Worm (Caenorhabditis elegans): ENCODE measurements around the gene Y44F5A.1.

Gene Y44F5A.1

ce11 chrIII:4280215-4281173 is 33.0 kb upstream of the Y44F5A.1 start, which contains the start of gene sup-26 (continued):
- TF ChIP-seq lir-3 (tag; optimal IDR thresholded peaks at IDR 0.05), result no peak
- no peak for TF ChIP-seq lin-15B (tag; optimal IDR thresholded peaks at IDR 0.05)
- no peak for TF ChIP-seq zfp-3 (GFP tag; conservative IDR thresholded peaks at IDR 0.05)
- no peak for TF ChIP-seq snpc-1.2 (GFP tag; IDR thresholded peaks at IDR 0.05)
- no peak for TF ChIP-seq ZK337.2 (GFP tag; IDR thresholded peaks at IDR 0.05)
- TF ChIP-seq lsy-2 (tag; optimal IDR thresholded peaks at IDR 0.05), result peak in 1 of 2 experiments; percentile 61
- no peak for TF ChIP-seq vab-7 (GFP tag; IDR thresholded peaks at IDR 0.05)
- TF ChIP-seq lim-7 (GFP tag; IDR thresholded peaks at IDR 0.05), result no peak
- TF ChIP-seq pqm-1 (tag; optimal IDR thresholded peaks at IDR 0.05), result no peak
- TF ChIP-seq tra-1 (GFP tag; IDR thresholded peaks at IDR 0.05), result no peak
- TF ChIP-seq egl-43 (GFP tag; IDR thresholded peaks at IDR 0.05), result no peak
- TF ChIP-seq jun-1 (tag; optimal IDR thresholded peaks at IDR 0.05), result no peak
- no peak for TF ChIP-seq daf-12 (tag; optimal IDR thresholded peaks at IDR 0.05)
- no peak for TF ChIP-seq nhr-77 (tag; optimal IDR thresholded peaks at IDR 0.05)
- no peak for TF ChIP-seq F26F4.8 (GFP tag; conservative IDR thresholded peaks at IDR 0.05)
- TF ChIP-seq aly-2 (tag; optimal IDR thresholded peaks at IDR 0.05), result no peak
- peak; percentile 47 for TF ChIP-seq hlh-30 (tag; optimal IDR thresholded peaks at IDR 0.05; ENCODE audit: insufficient read depth)
- TF ChIP-seq D1046.2 (GFP tag; IDR thresholded peaks at IDR 0.05), result no peak
- no peak for TF ChIP-seq fos-1 (tag; optimal IDR thresholded peaks at IDR 0.05)
- TF ChIP-seq duxl-1 (tag; optimal IDR thresholded peaks at IDR 0.05; ENCODE audit: poor library complexity), result no peak
- no peak for TF ChIP-seq ceh-82 (tag; optimal IDR thresholded peaks at IDR 0.05)
- no peak for TF ChIP-seq nhr-41 (GFP tag; IDR thresholded peaks at IDR 0.05)
- TF ChIP-seq F10B5.3 (tag; optimal IDR thresholded peaks at IDR 0.05), result peak; percentile 29
- TF ChIP-seq Y105C5A.15 (GFP tag; IDR thresholded peaks at IDR 0.05), result no peak
- no peak for TF ChIP-seq nhr-237 (tag; optimal IDR thresholded peaks at IDR 0.05)
- no peak for TF ChIP-seq nhr-42 (GFP tag; IDR thresholded peaks at IDR 0.05)
- peak; percentile 32 for TF ChIP-seq rbr-2 (tag; optimal IDR thresholded peaks at IDR 0.05)
- TF ChIP-seq lin-13 (GFP tag; optimal IDR thresholded peaks at IDR 0.05), result no peak
- TF ChIP-seq spr-1 (tag; optimal IDR thresholded peaks at IDR 0.05), result no peak
- no peak for TF ChIP-seq daf-16 (GFP tag; optimal IDR thresholded peaks at IDR 0.05)
- no peak for TF ChIP-seq daf-16 (tag; optimal IDR thresholded peaks at IDR 0.05)
- TF ChIP-seq mep-1 (tag; optimal IDR thresholded peaks at IDR 0.05), result no peak
- no peak for TF ChIP-seq lin-39 (tag; optimal IDR thresholded peaks at IDR 0.05)
- peak; percentile 15 for TF ChIP-seq nhr-25 (tag; optimal IDR thresholded peaks at IDR 0.05; ENCODE audit: borderline replicate concordance, insufficient read depth)
- no peak for TF ChIP-seq attf-4 (tag; optimal IDR thresholded peaks at IDR 0.05)
- TF ChIP-seq hmg-1.1 (GFP tag; IDR thresholded peaks at IDR 0.05), result no peak; the same call in none of the 2 replicates
- TF ChIP-seq pha-4 (GFP tag; IDR thresholded peaks at IDR 0.05), result no peak
- TF ChIP-seq pha-4 (tag; optimal IDR thresholded peaks at IDR 0.05), result peak; percentile 32
- TF ChIP-seq F44E2.7 (GFP tag; IDR thresholded peaks at IDR 0.05), result no peak
- peak; percentile 5 for TF ChIP-seq dve-1 (tag; optimal IDR thresholded peaks at IDR 0.05; ENCODE audit: insufficient read depth)
- no peak for TF ChIP-seq nhr-48 (tag; optimal IDR thresholded peaks at IDR 0.05)
- TF ChIP-seq F37D6.2 (tag; optimal IDR thresholded peaks at IDR 0.05), result no peak
- TF ChIP-seq php-3 (GFP tag; IDR thresholded peaks at IDR 0.05), result no peak
- TF ChIP-seq arid-1 (GFP tag; conservative IDR thresholded peaks at IDR 0.05), result no peak
- TF ChIP-seq ztf-7 (tag; optimal IDR thresholded peaks at IDR 0.05), result no peak
- TF ChIP-seq mxl-2 (GFP tag; conservative IDR thresholded peaks at IDR 0.05), result no peak
- TF ChIP-seq T20F7.1 (GFP tag; optimal IDR thresholded peaks at IDR 0.05), result no peak
- no peak for TF ChIP-seq ceh-44 (GFP tag; IDR thresholded peaks at IDR 0.05)
- TF ChIP-seq unc-62 (GFP tag; optimal IDR thresholded peaks at IDR 0.05 in 1 of 2), result peak in 1 of 2 experiments; percentile 57
- TF ChIP-seq unc-62 (tag; optimal IDR thresholded peaks at IDR 0.05), result no peak

All from whole organism, L4 larva.